Worm (Caenorhabditis elegans) whole organism, L3 larva: ENCODE results near the gene R07C3.13.
"Not testable (repeated sequence)": the region's sequence is repeated elsewhere in the genome, so short reads cannot be mapped to it uniquely, and the experiment has no call there.

Experiments used
- ZK546.5 ChIP-seq: sonication (generic microtip); optimal IDR thresholded peaks from 2 replicates; lab custom pipeline; 2017; ENCODE audit warnings: missing biosample characterization, missing genetic modification characterization
- aly-2 ChIP-seq: fragments of 150-350 bp; optimal IDR thresholded peaks from 2 replicates; lab custom pipeline; 2014; ENCODE audit warnings: missing biosample characterization, missing genetic modification characterization
- ceh-16 ChIP-seq: sonication (generic microtip); optimal IDR thresholded peaks from 2 replicates; lab custom pipeline; 2017; ENCODE audit warnings: missing biosample characterization, missing genetic modification characterization
- ceh-28 ChIP-seq: fragments of 150-350 bp; optimal IDR thresholded peaks from 2 replicates; lab custom pipeline; 2014; ENCODE audit warnings: missing biosample characterization, missing genetic modification reagents, missing genetic modification characterization
- daf-12 ChIP-seq: fragments of 150-350 bp; optimal IDR thresholded peaks from 2 replicates; lab custom pipeline; 2014; ENCODE audit warnings: missing biosample characterization, missing genetic modification reagents, missing genetic modification characterization
- egl-27 ChIP-seq: sonication (generic microtip); optimal IDR thresholded peaks from 4 replicates; lab custom pipeline; 2017; ENCODE audit warnings: missing biosample characterization, missing genetic modification reagents, missing genetic modification characterization
- elt-2 ChIP-seq: sonication (generic microtip); optimal IDR thresholded peaks from 2 replicates; lab custom pipeline; 2016; ENCODE audit warnings: missing genetic modification reagents, mild to moderate bottlenecking, missing genetic modification characterization, missing compliant biosample characterization
- eor-1 ChIP-seq, 2 experiments: fragments of 150-350 bp; optimal IDR thresholded peaks; 2 replicates each; lab custom pipeline; 2014 to 2018; ENCODE audit warnings: missing biosample characterization in 2 of 2, missing genetic modification characterization in 2 of 2
- fkh-10 ChIP-seq: sonication (generic microtip); optimal IDR thresholded peaks from 2 replicates; lab custom pipeline; 2017; ENCODE audit warnings: missing biosample characterization, missing genetic modification reagents, missing genetic modification characterization
- jun-1 ChIP-seq: fragments of 150-350 bp; optimal IDR thresholded peaks from 2 replicates; lab custom pipeline; 2014; ENCODE audit warnings: missing biosample characterization, missing genetic modification reagents, missing genetic modification characterization
- lin-15B ChIP-seq: fragments of 150-350 bp; optimal IDR thresholded peaks from 2 replicates; lab custom pipeline; 2014; ENCODE audit warnings: missing biosample characterization, missing genetic modification characterization
- mdl-1 ChIP-seq: fragments of 150-350 bp; optimal IDR thresholded peaks from 2 replicates; lab custom pipeline; 2014; ENCODE audit warnings: missing biosample characterization, missing genetic modification characterization
- mml-1 ChIP-seq: fragments of 150-350 bp; sonication (generic microtip); optimal IDR thresholded peaks from 3 replicates; lab custom pipeline; 2014; ENCODE audit warnings: missing biosample characterization, missing genetic modification characterization
- nhr-11 ChIP-seq: fragments of 150-350 bp; optimal IDR thresholded peaks from 2 replicates; lab custom pipeline; 2014; ENCODE audit warnings: missing biosample characterization, missing genetic modification characterization
- nhr-12 ChIP-seq: fragments of 150-350 bp; optimal IDR thresholded peaks from 2 replicates; lab custom pipeline; 2014; ENCODE audit warnings: missing biosample characterization, missing genetic modification characterization
- nhr-23 ChIP-seq: fragments of 150-350 bp; optimal IDR thresholded peaks from 2 replicates; lab custom pipeline; 2014; ENCODE audit warnings: missing biosample characterization, missing genetic modification reagents, missing genetic modification characterization
- nhr-237 ChIP-seq: fragments of 150-350 bp; optimal IDR thresholded peaks from 2 replicates; lab custom pipeline; 2014; ENCODE audit warnings: missing biosample characterization, missing genetic modification characterization
- nhr-25 ChIP-seq: sonication (generic microtip); optimal IDR thresholded peaks from 2 replicates; lab custom pipeline; 2017; ENCODE audit warnings: missing biosample characterization, missing genetic modification characterization
- nhr-28 ChIP-seq: fragments of 150-350 bp; optimal IDR thresholded peaks from 2 replicates; lab custom pipeline; 2014; ENCODE audit warnings: missing biosample characterization, missing genetic modification characterization
- nhr-43 ChIP-seq: sonication (generic microtip); optimal IDR thresholded peaks from 2 replicates; lab custom pipeline; 2016; ENCODE audit warnings: mild to moderate bottlenecking, missing genetic modification characterization, missing compliant biosample characterization; ENCODE audit not compliant: poor library complexity, severe bottlenecking
- nhr-67 ChIP-seq: fragments of 150-350 bp; optimal IDR thresholded peaks from 2 replicates; lab custom pipeline; 2014; ENCODE audit warnings: missing biosample characterization, missing genetic modification characterization
- nhr-76 ChIP-seq: fragments of 150-350 bp; sonication (generic microtip); optimal IDR thresholded peaks from 5 replicates; lab custom pipeline; 2014; ENCODE audit warnings: missing biosample characterization, missing genetic modification characterization
- nhr-77 ChIP-seq: fragments of 150-350 bp; optimal IDR thresholded peaks from 2 replicates; lab custom pipeline; 2014; ENCODE audit warnings: missing biosample characterization, missing genetic modification characterization
- pqm-1 ChIP-seq: fragments of 150-350 bp; optimal IDR thresholded peaks from 2 replicates; lab custom pipeline; 2017; ENCODE audit warnings: missing biosample characterization, missing genetic modification characterization, inconsistent platforms
- snpc-4 ChIP-seq: fragments of 150-350 bp; optimal IDR thresholded peaks from 2 replicates; lab custom pipeline; 2014; ENCODE audit warnings: missing biosample characterization, missing genetic modification characterization
- zag-1 ChIP-seq: fragments of 150-350 bp; optimal IDR thresholded peaks from 2 replicates; lab custom pipeline; 2014; ENCODE audit warnings: missing biosample characterization, missing genetic modification characterization
- ztf-11 ChIP-seq: fragments of 150-350 bp; optimal IDR thresholded peaks from 2 replicates; lab custom pipeline; 2014; ENCODE audit warnings: missing biosample characterization, missing genetic modification characterization
- ztf-4 ChIP-seq: fragments of 150-350 bp; optimal IDR thresholded peaks from 2 replicates; lab custom pipeline; 2014; ENCODE audit warnings: missing biosample characterization, missing genetic modification characterization

Gene R07C3.13

ce11 chrII:948091-948490, 20.9 kb upstream of the R07C3.13 start, which contains the start of gene fbxc-32:
TSS of gene fbxc-32 (minus strand) at chrII:948191.
- TF ChIP-seq mml-1 (tag; lab: Kevin White, UChicago) (no peak), aly-2 (tag; lab: Kevin White, UChicago) (no peak), nhr-77 (tag; lab: Kevin White, UChicago) (no peak), snpc-4 (tag; lab: Kevin White, UChicago) (no peak), nhr-25 (tag; lab: Kevin White, UChicago) (no peak), ZK546.5 (tag; lab: Kevin White, UChicago) (no peak), mdl-1 (tag; lab: Kevin White, UChicago) (no peak), fkh-10 (GFP tag; lab: Kevin White, UChicago) (no peak), ztf-11 (no peak), nhr-237 (tag; lab: Kevin White, UChicago) (no peak), zag-1 (tag; lab: Kevin White, UChicago) (no peak)

- TF ChIP-seq elt-2, result peak; percentile 81
- no peak for TF ChIP-seq nhr-43
- peak; percentile 76 for TF ChIP-seq pqm-1 (tag; lab: Kevin White, UChicago)
- TF ChIP-seq eor-1 (tag; optimal IDR thresholded peaks at IDR 0.05; lab: Kevin White, UChicago), result no peak
- TF ChIP-seq jun-1 (tag; lab: Kevin White, UChicago), result no peak
Measured at ce11 chrII:943773-944172, 16.5 kb upstream of the R07C3.13 start, which contains the start of gene clec-43. TSS of gene clec-43 (plus strand) at chrII:944066.

ce11 chrII:940779-941178, 13.5 kb upstream of the R07C3.13 start, which contains the start of gene fbxc-36:
TSS of gene fbxc-36 (plus strand) at chrII:940983.
- TF ChIP-seq nhr-11 (no peak), zag-1 (tag; lab: Kevin White, UChicago) (no peak)
- TF ChIP-seq, all 47 proteins: peak for 0

- TF ChIP-seq nhr-43 (no peak), pqm-1 (tag; lab: Kevin White, UChicago) (no peak), aly-2 (tag; lab: Kevin White, UChicago) (no peak), nhr-12 (tag; lab: Kevin White, UChicago) (no peak)
- TF ChIP-seq, all 47 proteins: peak for 0
Measured at ce11 chrII:938549-938948, 11.3 kb upstream of the R07C3.13 start, which contains the start of gene R07C3.3. TSS of gene R07C3.3 (plus strand) at chrII:938849.

ce11 chrII:937265-937664, 10.0 kb upstream of the R07C3.13 start:
- TF ChIP-seq ztf-11 (no peak), egl-27 (tag; lab: Kevin White, UChicago) (no peak), nhr-11 (no peak), nhr-28 (tag; lab: Kevin White, UChicago) (no peak)

ce11 chrII:932718-933117, 5.5 kb upstream of the R07C3.13 start, which contains the start of gene acs-15:
TSS of gene acs-15 (plus strand) at chrII:933018.
- TF ChIP-seq ceh-16 (tag; lab: Kevin White, UChicago) (no peak), nhr-77 (tag; lab: Kevin White, UChicago) (no peak)
- TF ChIP-seq, all 47 proteins: peak for 0

- not testable (repeated sequence) for TF ChIP-seq nhr-237 (tag; lab: Kevin White, UChicago); nhr-11; nhr-76 (tag; lab: Kevin White, UChicago)
Measured at ce11 chrII:930871-931270, 3.6 kb upstream of the R07C3.13 start, which contains the start of gene fbxc-34. TSS of gene fbxc-34 (plus strand) at chrII:931171.

ce11 chrII:923521-923920, 3.7 kb downstream of the R07C3.13 start, which contains the start of gene fbxc-28:
TSS of gene fbxc-28 (plus strand) at chrII:923821.
- TF ChIP-seq lin-15B (tag; lab: Kevin White, UChicago) (no peak), ceh-16 (tag; lab: Kevin White, UChicago) (no peak), ceh-28 (no peak), ztf-4 (no peak), daf-12 (tag; lab: Kevin White, UChicago) (no peak), nhr-12 (tag; lab: Kevin White, UChicago) (no peak), nhr-67 (no peak), nhr-23 (tag; lab: Kevin White, UChicago) (no peak)
